Worm (Caenorhabditis elegans): Measurements from ENCODE around the gene F29F11.20.

F29F11.20 gene

ce11 chrV:10722595-10722994 is 34.9 kb downstream of the F29F11.20 start:
- TF ChIP-seq nhr-129 (tag; optimal IDR thresholded peaks at IDR 0.05) (peak; percentile 42), nhr-23 (tag; optimal IDR thresholded peaks at IDR 0.05) (no peak), nhr-25 (tag; optimal IDR thresholded peaks at IDR 0.05) (peak; percentile 59), sma-9 (GFP tag; optimal IDR thresholded peaks at IDR 0.05) (peak; percentile 40), sma-9 (tag; optimal IDR thresholded peaks at IDR 0.05) (no peak)

- TF ChIP-seq crh-2 (tag; optimal IDR thresholded peaks at IDR 0.05) (peak; percentile 20), nhr-129 (tag; optimal IDR thresholded peaks at IDR 0.05) (no peak), R02D3.7 (tag; optimal IDR thresholded peaks at IDR 0.05) (no peak), alr-1 (tag; optimal IDR thresholded peaks at IDR 0.05) (no peak), mdl-1 (tag; optimal IDR thresholded peaks at IDR 0.05) (peak; percentile 14 to 19), elt-1 (tag; optimal IDR thresholded peaks at IDR 0.05) (no peak), lsy-2 (tag; optimal IDR thresholded peaks at IDR 0.05) (peak in 1 of 2 experiments; percentile 30), unc-55 (GFP tag; optimal IDR thresholded peaks at IDR 0.05) (peak; percentile 37), skn-1 (tag; optimal IDR thresholded peaks at IDR 0.05) (no peak), lin-11 (tag; optimal IDR thresholded peaks at IDR 0.05) (peak; percentile 9), C34F6.9 (tag; optimal IDR thresholded peaks at IDR 0.05) (peak; percentile 24), sma-9 (GFP tag; optimal IDR thresholded peaks at IDR 0.05) (peak; percentile 58), sma-9 (tag; optimal IDR thresholded peaks at IDR 0.05) (no peak), F13H6.1 (tag; optimal IDR thresholded peaks at IDR 0.05) (peak; percentile 2)
Observed at ce11 chrV:10723181-10723580, 35.5 kb downstream of the F29F11.20 start.

DNA sequence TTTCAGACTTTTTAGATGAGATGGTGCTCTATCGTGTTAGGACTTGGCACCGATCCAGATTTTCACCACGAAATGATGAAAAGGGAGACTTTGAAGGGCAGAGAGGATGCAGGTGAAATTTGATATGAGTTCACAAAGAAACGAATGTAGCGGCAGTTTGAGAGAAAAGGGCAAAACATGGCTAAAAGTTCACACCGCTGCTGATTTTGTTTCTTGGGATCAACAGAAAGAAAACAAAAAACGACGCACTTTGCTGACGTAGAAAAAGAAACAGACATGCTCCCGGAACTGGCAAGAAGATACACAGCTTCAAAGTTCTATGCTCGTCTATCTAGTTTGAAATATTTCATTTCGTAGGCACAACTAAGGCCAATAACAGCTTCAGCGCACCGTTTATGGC is 35.9 kb downstream of the F29F11.20 start:
- TF ChIP-seq ztf-1 (GFP tag; conservative IDR thresholded peaks at IDR 0.05) (no peak), crh-2 (tag; optimal IDR thresholded peaks at IDR 0.05) (no peak), nhr-21 (tag; optimal IDR thresholded peaks at IDR 0.05) (no peak), ama-1 (optimal IDR thresholded peaks at IDR 0.05) (no peak), peb-1 (tag; optimal IDR thresholded peaks at IDR 0.05) (no peak), F13H6.1 (tag; optimal IDR thresholded peaks at IDR 0.05) (no peak), elt-1 (tag; optimal IDR thresholded peaks at IDR 0.05) (no peak), fos-1 (tag; optimal IDR thresholded peaks at IDR 0.05) (no peak), R02D3.7 (tag; optimal IDR thresholded peaks at IDR 0.05) (no peak), nhr-6 (tag; optimal IDR thresholded peaks at IDR 0.05) (no peak), C34F6.9 (tag; optimal IDR thresholded peaks at IDR 0.05) (no peak), sma-3 (GFP tag; optimal IDR thresholded peaks at IDR 0.05) (no peak), ceh-82 (tag; optimal IDR thresholded peaks at IDR 0.05) (no peak)

- no peak for TF ChIP-seq C34F6.9 (tag; optimal IDR thresholded peaks at IDR 0.05)
- TF ChIP-seq nhr-10 (tag; optimal IDR thresholded peaks at IDR 0.05), result no peak
- peak; percentile 46 for TF ChIP-seq sma-9 (GFP tag; optimal IDR thresholded peaks at IDR 0.05)
- TF ChIP-seq sma-9 (tag; optimal IDR thresholded peaks at IDR 0.05), result no peak
- no peak for TF ChIP-seq egl-27 (tag; optimal IDR thresholded peaks at IDR 0.05)
- TF ChIP-seq ceh-82 (tag; optimal IDR thresholded peaks at IDR 0.05), result no peak
- peak; percentile 6 for TF ChIP-seq nhr-129 (tag; optimal IDR thresholded peaks at IDR 0.05)
Observed at ce11 chrV:10724472-10724871, 36.8 kb downstream of the F29F11.20 start.

ce11 chrV:10725424-10725951 is 37.8 kb downstream of the F29F11.20 start:
- peak; percentile 15 for TF ChIP-seq nhr-25 (tag; optimal IDR thresholded peaks at IDR 0.05)
- TF ChIP-seq nhr-77 (tag; optimal IDR thresholded peaks at IDR 0.05), result no peak

- TF ChIP-seq nhr-12 (tag; optimal IDR thresholded peaks at IDR 0.05) (no peak), F13H6.1 (tag; optimal IDR thresholded peaks at IDR 0.05) (peak; percentile 67), nhr-129 (tag; optimal IDR thresholded peaks at IDR 0.05) (peak; percentile 28), ZK546.5 (tag; optimal IDR thresholded peaks at IDR 0.05) (no peak), mbf-1 (tag; optimal IDR thresholded peaks at IDR 0.05) (no peak), C34F6.9 (tag; optimal IDR thresholded peaks at IDR 0.05) (no peak), dmd-4 (tag; optimal IDR thresholded peaks at IDR 0.05) (no peak), gmeb-1 (tag; optimal IDR thresholded peaks at IDR 0.05) (peak; percentile 33), Y55F3AM.14 (GFP tag; optimal IDR thresholded peaks at IDR 0.05) (no peak), nhr-6 (tag; optimal IDR thresholded peaks at IDR 0.05) (no peak), peb-1 (tag; optimal IDR thresholded peaks at IDR 0.05) (no peak), mdl-1 (tag; optimal IDR thresholded peaks at IDR 0.05) (peak in 1 of 2 experiments; percentile 27), aly-2 (tag; optimal IDR thresholded peaks at IDR 0.05) (no peak), skn-1 (tag; optimal IDR thresholded peaks at IDR 0.05) (no peak), unc-55 (GFP tag; optimal IDR thresholded peaks at IDR 0.05) (no peak), lin-39 (tag; optimal IDR thresholded peaks at IDR 0.05) (no peak), ceh-82 (tag; optimal IDR thresholded peaks at IDR 0.05) (no peak), R02D3.7 (tag; optimal IDR thresholded peaks at IDR 0.05) (no peak), fos-1 (tag; optimal IDR thresholded peaks at IDR 0.05) (peak; percentile 76), elt-3 (tag; optimal IDR thresholded peaks at IDR 0.05) (no peak), elt-1 (tag; optimal IDR thresholded peaks at IDR 0.05) (no peak), mab-5 (tag; optimal IDR thresholded peaks at IDR 0.05) (no peak), egl-27 (tag; optimal IDR thresholded peaks at IDR 0.05) (peak; percentile 8), sma-3 (GFP tag; optimal IDR thresholded peaks at IDR 0.05) (peak; percentile 32), snpc-4 (tag; optimal IDR thresholded peaks at IDR 0.05) (no peak), ztf-11 (tag; optimal IDR thresholded peaks at IDR 0.05) (no peak), sma-9 (GFP tag; optimal IDR thresholded peaks at IDR 0.05) (peak; percentile 73), sma-9 (tag; optimal IDR thresholded peaks at IDR 0.05) (no peak), nhr-11 (tag; optimal IDR thresholded peaks at IDR 0.05) (no peak), crh-2 (tag; optimal IDR thresholded peaks at IDR 0.05) (peak; percentile 52), zag-1 (tag; optimal IDR thresholded peaks at IDR 0.05) (no peak)
Observed at ce11 chrV:10726691-10727090, 39.0 kb downstream of the F29F11.20 start.
